Worm (Caenorhabditis elegans) whole organism, young adult: ENCODE results near the gene F10C2.7.

ENCODE experiments used
- B0336.3 ChIP-seq: fragments of 200-800 bp; sonication (Bioruptor generic); IDR thresholded peaks from 2 replicates; pipeline ENCODE4 v1.3.6; 2022; ENCODE audit warnings: missing genetic modification characterization, missing compliant biosample characterization
- C17E4.6 ChIP-seq: fragments of 200-800 bp; sonication (Bioruptor generic); IDR thresholded peaks from 2 replicates; pipeline ENCODE4 v1.3.6; 2022; ENCODE audit warnings: missing genetic modification reagents, missing genetic modification characterization, missing compliant biosample characterization
- F22D6.2 ChIP-seq: sonication (generic microtip); optimal IDR thresholded peaks from 2 replicates; lab custom pipeline; 2016; ENCODE audit warnings: mild to moderate bottlenecking, missing genetic modification characterization, missing compliant biosample characterization
- F55B11.4 ChIP-seq: sonication (generic microtip); optimal IDR thresholded peaks from 2 replicates; lab custom pipeline; 2016; ENCODE audit warnings: missing compliant biosample characterization, missing genetic modification characterization, borderline replicate concordance; ENCODE audit not compliant: insufficient read depth
- K11D2.4 ChIP-seq: fragments of 200-800 bp; sonication (Bioruptor generic); IDR thresholded peaks from 2 replicates; pipeline ENCODE4 v1.3.6; 2022; ENCODE audit warnings: missing genetic modification reagents, missing genetic modification characterization, missing compliant biosample characterization
- K12H6.12 ChIP-seq: fragments of 200-800 bp; sonication (Bioruptor generic); optimal IDR thresholded peaks from 2 replicates; lab custom pipeline; 2018; ENCODE audit warnings: mild to moderate bottlenecking, missing genetic modification characterization, missing compliant biosample characterization
- T26A5.8 ChIP-seq: sonication (generic microtip); optimal IDR thresholded peaks from 2 replicates; lab custom pipeline; 2016; ENCODE audit warnings: missing genetic modification characterization, missing compliant biosample characterization
- Y67H2A.10 ChIP-seq: fragments of 200-800 bp; sonication (Bioruptor generic); conservative IDR thresholded peaks from 2 replicates; pipeline ENCODE4 v1.3.6; 2022; ENCODE audit warnings: missing genetic modification reagents, missing genetic modification characterization, missing compliant biosample characterization
- ZK185.1 ChIP-seq: sonication (generic microtip); optimal IDR thresholded peaks from 2 replicates; lab custom pipeline; 2016; ENCODE audit warnings: mild to moderate bottlenecking, missing genetic modification characterization, missing compliant biosample characterization; ENCODE audit not compliant: poor library complexity, severe bottlenecking
- aptf-3 ChIP-seq: fragments of 200-800 bp; sonication (Bioruptor generic); IDR thresholded peaks from 2 replicates; pipeline ENCODE4 v1.3.6; 2022; ENCODE audit warnings: missing genetic modification characterization, missing compliant biosample characterization
- attf-3 ChIP-seq: fragments of 200-800 bp; sonication (Bioruptor generic); conservative IDR thresholded peaks from 2 replicates; pipeline ENCODE4 v1.3.6; 2022; ENCODE audit warnings: missing genetic modification reagents, missing genetic modification characterization, missing compliant biosample characterization
- attf-5 ChIP-seq: fragments of 200-800 bp; sonication (Bioruptor generic); optimal IDR thresholded peaks from 2 replicates; lab custom pipeline; 2018; ENCODE audit warnings: mild to moderate bottlenecking, missing genetic modification characterization, missing compliant biosample characterization
- attf-6 ChIP-seq: fragments of 200-800 bp; sonication (Bioruptor generic); IDR thresholded peaks from 2 replicates; pipeline ENCODE4 v1.3.6; 2022; ENCODE audit warnings: missing genetic modification reagents, missing genetic modification characterization, missing compliant biosample characterization
- bed-1 ChIP-seq: fragments of 200-800 bp; sonication (Bioruptor generic); IDR thresholded peaks from 2 replicates; pipeline ENCODE4 v1.3.6; 2022; ENCODE audit warnings: missing genetic modification reagents, missing genetic modification characterization, missing compliant biosample characterization
- cebp-1 ChIP-seq, 2 experiments: fragments of 200-800 bp in 1 of 2; sonication (Bioruptor generic) in 1 of 2; sonication (generic microtip) in 1 of 2; IDR thresholded peaks in 1 of 2; optimal IDR thresholded peaks in 1 of 2; 2 replicates each; pipeline versions ENCODE4 v1.3.6 to Lab custom; 2017 to 2022; ENCODE audit warnings: missing compliant biosample characterization in 2 of 2, missing genetic modification characterization in 2 of 2, mild to moderate bottlenecking in 1 of 2, missing genetic modification reagents in 1 of 2, moderate library complexity in 1 of 2
- ceh-79 ChIP-seq: sonication (generic microtip); optimal IDR thresholded peaks from 2 replicates; lab custom pipeline; 2017; ENCODE audit warnings: mild to moderate bottlenecking, missing genetic modification characterization, missing compliant biosample characterization
- ceh-91 ChIP-seq: fragments of 200-800 bp; sonication (Bioruptor generic); IDR thresholded peaks from 2 replicates; pipeline ENCODE4 v1.3.6; 2022; ENCODE audit warnings: missing genetic modification reagents, missing genetic modification characterization, missing compliant biosample characterization
- chd-7 ChIP-seq: sonication (generic microtip); optimal IDR thresholded peaks from 2 replicates; lab custom pipeline; 2016; ENCODE audit warnings: mild to moderate bottlenecking, missing genetic modification characterization, moderate library complexity, missing compliant biosample characterization
- dox-1 ChIP-seq: fragments of 200-800 bp; sonication (Bioruptor generic); IDR thresholded peaks from 2 replicates; pipeline ENCODE4 v1.3.6; 2022; ENCODE audit warnings: missing genetic modification reagents, missing genetic modification characterization, missing compliant biosample characterization
- egl-18 ChIP-seq: fragments of 200-800 bp; sonication (Bioruptor generic); IDR thresholded peaks from 2 replicates; pipeline ENCODE4 v1.3.6; 2022; ENCODE audit warnings: missing genetic modification reagents, missing genetic modification characterization, missing compliant biosample characterization
- ekl-4 ChIP-seq: fragments of 200-800 bp; sonication (Bioruptor generic); IDR thresholded peaks from 2 replicates; pipeline ENCODE4 v1.3.6; 2022; ENCODE audit warnings: missing genetic modification reagents, missing genetic modification characterization, missing compliant biosample characterization
- gei-17 ChIP-seq: fragments of 200-800 bp; sonication (Bioruptor generic); optimal IDR thresholded peaks from 2 replicates; lab custom pipeline; 2018; ENCODE audit warnings: mild to moderate bottlenecking, missing genetic modification characterization, missing compliant biosample characterization
- hlh-26 ChIP-seq: fragments of 200-800 bp; sonication (Bioruptor generic); conservative IDR thresholded peaks from 2 replicates; pipeline ENCODE4 v1.3.6; 2022; ENCODE audit warnings: missing genetic modification reagents, missing genetic modification characterization, missing compliant biosample characterization
- hmg-1.2 ChIP-seq: fragments of 200-800 bp; sonication (Bioruptor generic); IDR thresholded peaks from 2 replicates; pipeline ENCODE4 v1.3.6; 2022; ENCODE audit warnings: missing genetic modification reagents, missing genetic modification characterization, missing compliant biosample characterization
- hsf-1 ChIP-seq: fragments of 200-800 bp; sonication (Bioruptor generic); IDR thresholded peaks from 2 replicates; pipeline ENCODE4 v1.3.6; 2022; ENCODE audit warnings: missing genetic modification reagents, missing genetic modification characterization, missing compliant biosample characterization
- lag-1 ChIP-seq: fragments of 200-800 bp; sonication (Bioruptor generic); IDR thresholded peaks from 2 replicates; pipeline ENCODE4 v1.3.6; 2022; ENCODE audit warnings: missing genetic modification reagents, missing genetic modification characterization, missing compliant biosample characterization
- let-607 ChIP-seq, 2 experiments: fragments of 200-800 bp in 1 of 2; sonication (Bioruptor generic) in 1 of 2; sonication (generic microtip) in 1 of 2; optimal IDR thresholded peaks; 2 replicates each; lab custom pipeline; 2016 to 2018; ENCODE audit warnings: mild to moderate bottlenecking in 2 of 2, missing compliant biosample characterization in 2 of 2, missing genetic modification characterization in 2 of 2, moderate library complexity in 2 of 2, missing genotype in 1 of 2
- lin-26 ChIP-seq: fragments of 200-800 bp; sonication (Bioruptor generic); IDR thresholded peaks from 2 replicates; pipeline ENCODE4 v1.3.6; 2022; ENCODE audit warnings: missing genetic modification reagents, missing genetic modification characterization, missing compliant biosample characterization
- lin-35 ChIP-seq, 3 experiments: fragments of 150-350 bp in 2 of 3; sonication (generic microtip) in 1 of 3; optimal IDR thresholded peaks; 2 replicates each; lab custom pipeline; 2014 to 2018; ENCODE audit warnings: missing biosample characterization in 3 of 3, missing genetic modification characterization in 3 of 3, missing genetic modification reagents in 3 of 3
- lin-40 ChIP-seq: sonication (generic microtip); optimal IDR thresholded peaks from 2 replicates; lab custom pipeline; 2016; ENCODE audit warnings: missing genetic modification characterization, mild to moderate bottlenecking, missing compliant biosample characterization, missing genotype, missing genetic modification reagents
- lin-54 ChIP-seq: fragments of 200-800 bp; sonication (Bioruptor generic); optimal IDR thresholded peaks from 2 replicates; lab custom pipeline; 2018; ENCODE audit warnings: mild to moderate bottlenecking, missing genetic modification characterization, missing compliant biosample characterization
- lir-1 ChIP-seq: fragments of 200-800 bp; sonication (Bioruptor generic); conservative IDR thresholded peaks from 2 replicates; pipeline ENCODE4 v1.3.6; 2022; ENCODE audit warnings: missing genetic modification reagents, missing genetic modification characterization, missing compliant biosample characterization
- lsl-1 ChIP-seq: fragments of 200-800 bp; sonication (Bioruptor generic); optimal IDR thresholded peaks from 2 replicates; lab custom pipeline; 2018; ENCODE audit warnings: mild to moderate bottlenecking, missing genetic modification characterization, moderate library complexity, missing compliant biosample characterization
- madf-3 ChIP-seq: fragments of 200-800 bp; sonication (Bioruptor generic); IDR thresholded peaks from 2 replicates; pipeline ENCODE4 v1.3.6; 2022; ENCODE audit warnings: missing genetic modification reagents, missing genetic modification characterization, missing compliant biosample characterization
- madf-6 ChIP-seq: fragments of 200-800 bp; sonication (Bioruptor generic); IDR thresholded peaks from 2 replicates; pipeline ENCODE4 v1.3.6; 2022; ENCODE audit warnings: missing genetic modification reagents, missing genetic modification characterization, missing compliant biosample characterization
- mel-28 ChIP-seq: sonication (generic microtip); optimal IDR thresholded peaks from 2 replicates; lab custom pipeline; 2016; ENCODE audit warnings: borderline replicate concordance, mild to moderate bottlenecking, missing genetic modification characterization, missing compliant biosample characterization
- mes-4 ChIP-seq: sonication (generic microtip); optimal IDR thresholded peaks from 2 replicates; lab custom pipeline; 2016; ENCODE audit warnings: missing genotype, missing genetic modification characterization, missing compliant biosample characterization
- nhr-80 ChIP-seq: sonication (generic microtip); optimal IDR thresholded peaks from 2 replicates; lab custom pipeline; 2016; ENCODE audit warnings: missing genetic modification characterization, missing compliant biosample characterization
- repo-1 ChIP-seq: sonication (generic microtip); optimal IDR thresholded peaks from 2 replicates; lab custom pipeline; 2017; ENCODE audit warnings: mild to moderate bottlenecking, missing genetic modification characterization, missing compliant biosample characterization
- snpc-1.1 ChIP-seq: sonication (generic microtip); optimal IDR thresholded peaks from 2 replicates; lab custom pipeline; 2017; ENCODE audit warnings: missing genetic modification characterization, mild to moderate bottlenecking, missing compliant biosample characterization, antibody characterized with exemption, moderate library complexity, missing genotype, missing genetic modification reagents; ENCODE audit not compliant: insufficient read depth
- snpc-1.3 ChIP-seq: sonication (generic microtip); optimal IDR thresholded peaks from 2 replicates; lab custom pipeline; 2017; ENCODE audit warnings: missing genetic modification characterization, mild to moderate bottlenecking, missing compliant biosample characterization, antibody characterized with exemption, moderate library complexity, missing genotype, missing genetic modification reagents; ENCODE audit not compliant: insufficient read depth
- somi-1 ChIP-seq: fragments of 200-800 bp; sonication (Bioruptor generic); optimal IDR thresholded peaks from 2 replicates; lab custom pipeline; 2018; ENCODE audit warnings: mild to moderate bottlenecking, missing genetic modification characterization, missing compliant biosample characterization
- sptf-2 ChIP-seq: fragments of 200-800 bp; sonication (Bioruptor generic); optimal IDR thresholded peaks from 2 replicates; lab custom pipeline; 2018; ENCODE audit warnings: mild to moderate bottlenecking, missing genetic modification characterization, missing compliant biosample characterization
- ztf-18 ChIP-seq: sonication (generic microtip); optimal IDR thresholded peaks from 2 replicates; lab custom pipeline; 2016; ENCODE audit warnings: missing genotype, mild to moderate bottlenecking, missing genetic modification characterization, missing compliant biosample characterization
- ztf-22 ChIP-seq: fragments of 200-800 bp; sonication (Bioruptor generic); optimal IDR thresholded peaks from 2 replicates; lab custom pipeline; 2018; ENCODE audit warnings: mild to moderate bottlenecking, missing genetic modification characterization, moderate library complexity, missing compliant biosample characterization
- ztf-6 ChIP-seq: fragments of 200-800 bp; sonication (Bioruptor generic); IDR thresholded peaks from 2 replicates; pipeline ENCODE4 v1.3.6; 2022; ENCODE audit warnings: missing genetic modification reagents, missing genetic modification characterization, missing compliant biosample characterization

Gene F10C2.7

ce11 chrV:12065369-12065768 is 11.7 kb downstream of the F10C2.7 start, which contains the start of gene pqn-53:
Gene pqn-53 (minus strand): TSS chrV:12065391.
- TF ChIP-seq hmg-1.2 (peak; percentile 26; the same call in 1 of the 2 replicates), C17E4.6 (GFP tag; lab: Robert Waterston, UW) (no peak), mel-28 (tag; lab: Kevin White, UChicago) (no peak), ekl-4 (0 out of 2 replicates have a peak, but pooled peaks have one; percentile 31), lin-54 (GFP tag; lab: Kevin White, UChicago) (peak; percentile 23), attf-5 (GFP tag; lab: Kevin White, UChicago) (peak; percentile 21), lin-26 (no peak), somi-1 (GFP tag; lab: Kevin White, UChicago) (no peak), cebp-1 (GFP tag; IDR thresholded peaks at IDR 0.05; lab: Robert Waterston, UW) (no peak), cebp-1 (tag; optimal IDR thresholded peaks at IDR 0.05; lab: Kevin White, UChicago) (peak; percentile 36), ztf-6 (GFP tag; lab: Robert Waterston, UW) (no peak), sptf-2 (GFP tag; lab: Kevin White, UChicago) (no peak), K11D2.4 (GFP tag; lab: Robert Waterston, UW) (no peak), repo-1 (tag; lab: Kevin White, UChicago) (no peak), aptf-3 (GFP tag; lab: Robert Waterston, UW) (no peak), ztf-18 (tag; lab: Kevin White, UChicago) (no peak), hlh-26 (GFP tag; lab: Robert Waterston, UW) (no peak), chd-7 (tag; lab: Kevin White, UChicago) (no peak), ceh-79 (tag; lab: Kevin White, UChicago) (no peak), B0336.3 (GFP tag; lab: Robert Waterston, UW) (no peak), T26A5.8 (tag; lab: Kevin White, UChicago) (no peak), ceh-91 (GFP tag; lab: Robert Waterston, UW) (no peak), gei-17 (GFP tag; lab: Kevin White, UChicago) (no peak), attf-6 (GFP tag; lab: Robert Waterston, UW) (0 out of 2 replicates have a peak, but pooled peaks have one; percentile 31), nhr-80 (tag; lab: Kevin White, UChicago) (peak; percentile 12), lsl-1 (GFP tag; lab: Kevin White, UChicago) (no peak), K12H6.12 (tag; lab: Kevin White, UChicago) (no peak), madf-6 (0 out of 2 replicates have a peak, but pooled peaks have one; percentile 26), lir-1 (GFP tag; lab: Robert Waterston, UW) (no peak), lin-40 (tag; lab: Kevin White, UChicago) (no peak), bed-1 (no peak), lag-1 (GFP tag; lab: Robert Waterston, UW) (no peak), ZK185.1 (tag; lab: Kevin White, UChicago) (peak; percentile 8), lin-35 (GFP tag; optimal IDR thresholded peaks at IDR 0.05; lab: Kevin White, UChicago) (no peak), egl-18 (no peak), mes-4 (tag; lab: Kevin White, UChicago) (no peak), F22D6.2 (no peak), snpc-1.3 (tag; lab: Kevin White, UChicago) (no peak), Y67H2A.10 (no peak), attf-3 (GFP tag; lab: Robert Waterston, UW) (no peak), hsf-1 (GFP tag; lab: Robert Waterston, UW) (no peak), madf-3 (0 out of 2 replicates have a peak, but pooled peaks have one; percentile 48), snpc-1.1 (tag; lab: Kevin White, UChicago) (no peak), ztf-22 (GFP tag; lab: Kevin White, UChicago) (no peak), dox-1 (no peak), F55B11.4 (tag; lab: Kevin White, UChicago) (no peak), let-607 (tag; optimal IDR thresholded peaks at IDR 0.05; lab: Kevin White, UChicago) (no peak)
